Worm (Caenorhabditis elegans) whole organism, L4/young adult: Measurements from ENCODE around the gene F59B1.8.

Experiments
- W03F9.2 ChIP-seq: fragments of 150-350 bp; optimal IDR thresholded peaks from 2 replicates; lab custom pipeline; 2014; ENCODE audit warnings: missing biosample characterization, missing genetic modification characterization
- dao-5 ChIP-seq: sonication (generic microtip); optimal IDR thresholded peaks from 2 replicates; lab custom pipeline; 2016; ENCODE audit warnings: missing genotype, missing genetic modification characterization, moderate library complexity, missing compliant biosample characterization
- him-1 ChIP-seq: sonication (generic microtip); optimal IDR thresholded peaks from 2 replicates; lab custom pipeline; 2016; ENCODE audit warnings: missing genotype, missing genetic modification reagents, missing genetic modification characterization, missing compliant biosample characterization

DNA sequence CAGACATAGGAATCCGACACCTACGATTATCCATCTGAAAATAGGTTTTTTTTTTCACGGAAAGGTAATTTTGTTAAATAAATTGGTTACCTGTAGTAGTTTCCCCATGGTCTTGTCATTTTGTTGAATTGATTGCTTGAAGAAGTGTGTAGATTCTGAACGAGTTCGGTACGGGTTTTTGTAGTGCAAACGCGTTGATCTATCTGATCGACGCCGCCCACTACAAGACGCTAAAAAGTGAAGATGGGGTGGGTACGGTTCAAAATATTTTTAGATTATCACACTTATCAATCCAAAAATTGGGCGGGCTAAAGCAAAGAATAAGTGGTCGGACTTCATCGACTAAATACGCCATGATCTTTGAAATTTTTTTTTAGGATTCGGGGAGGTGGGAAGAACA is 29.6 kb downstream of the F59B1.8 start, which contains the start of gene T22F3.11:
- TF ChIP-seq dao-5 (tag; lab: Kevin White, UChicago), result no peak
- TF ChIP-seq him-1 (tag; lab: Kevin White, UChicago), result no peak
- no peak for TF ChIP-seq W03F9.2 (tag; lab: Kevin White, UChicago)
